Fruit fly (Drosophila melanogaster): ENCODE measurements around the gene bru3.
A peak's percentile ranks its signal among the peaks of the same experiment; 100 is the strongest.

The bru3 gene

dm6 chr3L:13763091-13763490 lies 40.1 kb downstream of the bru3 start (continued):
- TF ChIP-seq Rfx (GFP tag; IDR thresholded peaks at IDR 0.05) (0 out of 2 replicates have a peak, but pooled peaks have one; percentile 22), lab (GFP tag; optimal IDR thresholded peaks at IDR 0.05) (peak; percentile 16), lbe (GFP tag; optimal IDR thresholded peaks at IDR 0.05) (no peak)

dm6 chr3L:13762632-13763031 lies 40.6 kb downstream of the bru3 start:
- TF ChIP-seq HLH54F (GFP tag; optimal IDR thresholded peaks at IDR 0.05) = no peak
- peak; percentile 78 for TF ChIP-seq scrt (GFP tag; optimal IDR thresholded peaks at IDR 0.05)
- no peak for TF ChIP-seq Rx (GFP tag; IDR thresholded peaks at IDR 0.05)
- TF ChIP-seq CG11504 (tag; optimal IDR thresholded peaks at IDR 0.05) = peak; percentile 91

DNA sequence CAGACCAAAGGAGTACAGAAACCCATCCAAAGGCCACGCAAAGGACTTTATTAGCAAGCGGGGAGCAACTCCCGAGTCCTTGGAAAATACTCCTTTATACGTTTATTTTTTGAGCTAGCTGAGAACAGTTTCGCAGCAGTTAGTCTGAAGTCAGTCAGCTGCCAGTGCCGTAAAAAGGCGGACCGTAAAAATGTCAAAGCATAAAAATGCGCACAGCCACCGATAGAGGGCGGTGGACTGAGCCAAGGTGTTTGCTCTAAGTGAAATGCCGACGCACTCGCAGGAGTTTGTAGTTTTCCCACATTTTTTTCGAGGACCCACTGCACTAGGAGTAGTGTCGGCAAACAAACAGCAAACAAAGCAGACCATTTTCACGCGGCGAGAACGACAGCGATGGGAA lies 64.8 kb downstream of the bru3 start:
- TF ChIP-seq CTCF (GFP tag; optimal IDR thresholded peaks at IDR 0.05) (peak; percentile 81), CG1647 (GFP tag; optimal IDR thresholded peaks at IDR 0.05) (no peak), CG7357 (GFP tag; IDR thresholded peaks at IDR 0.05) (no peak), CG18011 (GFP tag; optimal IDR thresholded peaks at IDR 0.05) (peak; percentile 81), slbo (GFP tag; IDR thresholded peaks at IDR 0.05) (0 out of 2 replicates have a peak, but pooled peaks have one; percentile 11)

DNA sequence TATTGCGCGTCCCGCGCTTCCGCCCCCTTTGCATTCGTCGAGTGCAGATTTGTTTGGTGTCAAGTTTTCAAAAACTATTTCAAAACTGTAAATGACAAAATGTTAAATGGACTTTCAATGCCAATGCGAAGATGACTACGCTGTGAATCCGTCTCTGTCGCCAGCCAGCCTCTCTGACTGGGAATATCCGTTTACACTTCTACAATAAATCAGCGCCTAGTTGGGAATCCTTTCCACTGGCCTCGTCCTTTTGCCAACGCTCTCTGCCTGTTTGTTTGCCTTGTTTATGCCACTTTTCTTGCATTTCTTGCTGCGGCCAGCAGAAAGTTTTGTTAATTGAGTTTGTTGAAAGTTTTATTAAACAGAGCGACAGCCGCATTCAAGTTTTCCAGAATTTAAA lies 94.3 kb downstream of the bru3 start:
- TF ChIP-seq Ets65A (GFP tag) (peak; percentile 90), tin (GFP tag; optimal IDR thresholded peaks at IDR 0.05) (no peak), NC2α (GFP tag; optimal IDR thresholded peaks at IDR 0.05) (no peak), CG11696 (GFP tag; IDR thresholded peaks at IDR 0.05) (no peak), run (tag; optimal IDR thresholded peaks at IDR 0.05) (no peak), gsb-n (tag; optimal IDR thresholded peaks at IDR 0.05) (no peak), gcm2 (GFP tag; optimal IDR thresholded peaks at IDR 0.05) (no peak)

- TF ChIP-seq h (optimal IDR thresholded peaks at IDR 0.05) (no peak), twi (tag; optimal IDR thresholded peaks at IDR 0.05) (peak; percentile 98), cg (GFP tag; optimal IDR thresholded peaks at IDR 0.05) (no peak), CG17568 (GFP tag; optimal IDR thresholded peaks at IDR 0.05) (no peak), da (GFP tag; optimal IDR thresholded peaks at IDR 0.05) (peak; percentile 2), CG16813 (GFP tag; IDR thresholded peaks at IDR 0.05; ENCODE audit: partially characterized antibody) (no peak), tll (GFP tag; optimal IDR thresholded peaks at IDR 0.05) (peak in 1 of 2 experiments; percentile 36), Atf-2 (GFP tag; optimal IDR thresholded peaks at IDR 0.05) (no peak), D19B (GFP tag; optimal IDR thresholded peaks at IDR 0.05) (no peak)
Observed at dm6 chr3L:13674722-13675121, 128.5 kb downstream of the bru3 start.

DNA sequence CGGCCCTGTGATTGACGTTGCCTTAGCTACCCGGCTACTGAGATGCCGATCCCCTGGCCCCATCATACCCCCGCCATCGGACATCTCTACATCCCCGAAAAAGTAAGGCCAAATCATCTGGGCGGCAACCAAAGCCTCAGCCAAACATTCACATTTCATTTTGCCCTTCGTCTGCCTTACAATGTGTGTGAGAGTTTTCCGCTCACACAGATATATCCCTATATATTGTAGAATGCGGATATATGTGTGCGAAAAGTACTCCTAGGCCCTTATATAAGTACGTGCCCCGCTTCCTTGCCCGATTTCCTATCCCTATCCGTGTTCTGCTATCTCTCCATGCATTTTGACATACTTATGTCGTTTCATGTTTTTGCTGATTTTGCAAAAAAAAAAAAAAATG lies 129.6 kb downstream of the bru3 start:
- TF ChIP-seq CG13894 (tag; optimal IDR thresholded peaks at IDR 0.05) = peak; percentile 98
- TF ChIP-seq CG11085 (GFP tag; IDR thresholded peaks at IDR 0.05) = no peak
- TF ChIP-seq abd-A (tag; optimal IDR thresholded peaks at IDR 0.05) = peak; percentile 4

Data from whole organism, embryonic.